Worm (Caenorhabditis elegans): ENCODE data around the gene gln-2.

DNA sequence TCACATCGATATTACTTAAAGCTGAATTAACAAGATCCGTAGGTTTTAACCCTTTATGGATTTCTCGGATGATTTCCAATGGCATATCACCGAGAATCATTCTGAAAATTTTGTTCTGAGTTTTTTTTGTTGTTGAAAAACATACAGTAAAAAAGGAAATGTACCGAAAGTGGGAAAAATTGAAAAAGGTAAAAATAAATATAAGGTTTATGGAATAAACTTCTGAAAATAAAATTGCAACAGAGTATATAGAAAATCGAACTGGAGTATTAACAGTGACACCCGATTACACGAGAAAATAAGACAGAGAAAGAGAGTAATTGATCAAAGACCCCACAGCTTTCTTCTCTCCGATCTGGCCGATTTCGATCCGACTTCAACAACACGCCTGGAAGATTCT lies 7.2 kb upstream of the gln-2 start, which contains the start of gene K03H1.11:
- TF ChIP-seq ama-1 (optimal IDR thresholded peaks at IDR 0.05) (no peak), F13C5.2 (tag; optimal IDR thresholded peaks at IDR 0.05) (no peak), ets-7 (tag; optimal IDR thresholded peaks at IDR 0.05) (no peak), tra-4 (tag; optimal IDR thresholded peaks at IDR 0.05) (no peak), hmbx-1 (tag; optimal IDR thresholded peaks at IDR 0.05) (no peak), tbx-11 (GFP tag; IDR thresholded peaks at IDR 0.05) (no peak), ceh-36 (tag; optimal IDR thresholded peaks at IDR 0.05) (no peak), aly-1 (tag; optimal IDR thresholded peaks at IDR 0.05) (no peak), sea-1 (GFP tag; conservative IDR thresholded peaks at IDR 0.05) (no peak), flt-1 (GFP tag; IDR thresholded peaks at IDR 0.05) (no peak), hnd-1 (tag; optimal IDR thresholded peaks at IDR 0.05) (no peak)

All from whole organism, early embryonic.